Fruit fly (Drosophila melanogaster) whole organism, embryonic: Measurements from ENCODE around the gene Srpk79D.
A peak's percentile ranks its signal among the peaks of the same experiment; 100 is the strongest.

Experiments
- BEAF-32 ChIP-seq: fragments of 200-800 bp; sonication (Bioruptor generic); optimal IDR thresholded peaks from 3 replicates; lab custom pipeline; 2017; ENCODE audit warnings: missing biosample characterization, missing genetic modification characterization, mild to moderate bottlenecking, moderate library complexity, missing genetic modification reagents
- CG12155 ChIP-seq: fragments of 200-800 bp; sonication (Bioruptor generic); optimal IDR thresholded peaks from 3 replicates; lab custom pipeline; 2016; ENCODE audit warnings: missing biosample characterization, missing genetic modification characterization
- CG12219 ChIP-seq: fragments of 200-800 bp; sonication (Bioruptor generic); optimal IDR thresholded peaks from 3 replicates; lab custom pipeline; 2018; ENCODE audit warnings: missing biosample characterization, mild to moderate bottlenecking, missing genetic modification characterization
- CG12744 ChIP-seq: fragments of 200-800 bp; sonication (Bioruptor generic); optimal IDR thresholded peaks from 2 replicates; lab custom pipeline; 2016; ENCODE audit warnings: missing biosample characterization, missing genetic modification characterization
- CG13624 ChIP-seq: fragments of 200-800 bp; sonication (Bioruptor generic); optimal IDR thresholded peaks from 2 replicates; lab custom pipeline; 2016; ENCODE audit warnings: missing biosample characterization, missing genetic modification characterization
- CG17612 ChIP-seq: fragments of 200-800 bp; sonication (Bioruptor generic); IDR thresholded peaks from 2 replicates; pipeline ENCODE4 v1.3.6; 2022; ENCODE audit warnings: missing biosample characterization, missing genetic modification characterization
- CG1832 ChIP-seq: fragments of 200-800 bp; sonication (Bioruptor generic); optimal IDR thresholded peaks from 2 replicates; lab custom pipeline; 2017; ENCODE audit warnings: missing biosample characterization, mild to moderate bottlenecking, missing genetic modification characterization, inconsistent platforms
- CG31365 ChIP-seq: fragments of 200-800 bp; sonication (Bioruptor generic); optimal IDR thresholded peaks from 2 replicates; lab custom pipeline; 2018; ENCODE audit warnings: missing biosample characterization, mild to moderate bottlenecking, missing genetic modification characterization
- CG31388 ChIP-seq: fragments of 200-800 bp; sonication (Bioruptor generic); optimal IDR thresholded peaks from 2 replicates; lab custom pipeline; 2016; ENCODE audit warnings: missing biosample characterization, missing genetic modification characterization
- CG4424 ChIP-seq: fragments of 200-800 bp; sonication (Bioruptor generic); optimal IDR thresholded peaks from 3 replicates; lab custom pipeline; 2016; ENCODE audit warnings: missing biosample characterization, missing genetic modification characterization
- CG4617 ChIP-seq: fragments of 200-800 bp; sonication (Bioruptor generic); optimal IDR thresholded peaks from 3 replicates; lab custom pipeline; 2016; ENCODE audit warnings: missing biosample characterization, missing genetic modification characterization, borderline replicate concordance
- CG6765 ChIP-seq: fragments of 200-800 bp; sonication (Bioruptor generic); optimal IDR thresholded peaks from 3 replicates; lab custom pipeline; 2017; ENCODE audit warnings: missing biosample characterization, mild to moderate bottlenecking, missing genetic modification characterization
- CG6813 ChIP-seq: fragments of 200-800 bp; sonication (Bioruptor generic); optimal IDR thresholded peaks from 2 replicates; lab custom pipeline; 2017; ENCODE audit warnings: missing biosample characterization, missing genetic modification characterization, mild to moderate bottlenecking, moderate library complexity, missing genetic modification reagents
- CG6854 ChIP-seq: fragments of 200-800 bp; sonication (Bioruptor generic); optimal IDR thresholded peaks from 3 replicates; lab custom pipeline; 2017; ENCODE audit warnings: missing biosample characterization, mild to moderate bottlenecking, missing genetic modification characterization
- CG7357 ChIP-seq: fragments of 200-800 bp; sonication (Bioruptor generic); IDR thresholded peaks from 3 replicates; pipeline ENCODE4 v1.3.6; 2022; ENCODE audit warnings: missing biosample characterization, missing genetic modification characterization
- D ChIP-seq, 2 experiments: fragments of 200-800 bp in 1 of 2; fragments of >200 bp in 1 of 2; sonication (Bioruptor generic) in 1 of 2; optimal IDR thresholded peaks; 2 replicates in 1 of 2; 3 replicates in 1 of 2; lab custom pipeline; 2017; ENCODE audit warnings: mild to moderate bottlenecking in 1 of 2, missing biosample characterization in 1 of 2, missing genetic modification characterization in 1 of 2, missing genetic modification reagents in 1 of 2
- Dek ChIP-seq: fragments of 200-800 bp; sonication (Bioruptor generic); optimal IDR thresholded peaks from 3 replicates; lab custom pipeline; 2019; ENCODE audit warnings: missing biosample characterization, mild to moderate bottlenecking, missing genetic modification characterization, moderate library complexity
- Dll ChIP-seq: fragments of 200-800 bp; sonication (Bioruptor generic); IDR thresholded peaks from 4 replicates; pipeline ENCODE4 v1.3.6; 2022; ENCODE audit warnings: missing biosample characterization, missing genetic modification characterization; ENCODE audit not compliant: partially characterized antibody
- Dp ChIP-seq: fragments of 200-800 bp; sonication (Bioruptor generic); optimal IDR thresholded peaks from 2 replicates; lab custom pipeline; 2018; ENCODE audit warnings: missing biosample characterization, mild to moderate bottlenecking, missing genetic modification characterization, moderate library complexity
- Eip74EF ChIP-seq, 2 experiments: fragments of 200-800 bp in 1 of 2; fragments of >200 bp in 1 of 2; sonication (Bioruptor generic) in 1 of 2; optimal IDR thresholded peaks; 2 replicates each; lab custom pipeline; 2017 to 2019; ENCODE audit warnings: missing biosample characterization in 2 of 2, missing genetic modification characterization in 2 of 2, mild to moderate bottlenecking in 1 of 2, moderate library complexity in 1 of 2
- Elba2 ChIP-seq: fragments of 200-800 bp; sonication (Bioruptor generic); optimal IDR thresholded peaks from 3 replicates; lab custom pipeline; 2016; ENCODE audit warnings: missing biosample characterization, missing genetic modification characterization
- Mes4 ChIP-seq: fragments of 200-800 bp; sonication (Bioruptor generic); optimal IDR thresholded peaks from 2 replicates; lab custom pipeline; 2016; ENCODE audit warnings: missing biosample characterization, missing genetic modification characterization
- NC2α ChIP-seq: fragments of 200-800 bp; sonication (Bioruptor generic); optimal IDR thresholded peaks from 2 replicates; lab custom pipeline; 2016; ENCODE audit warnings: missing biosample characterization, missing genetic modification characterization
- Nf-YA ChIP-seq: fragments of 200-800 bp; sonication (Bioruptor generic); IDR thresholded peaks from 2 replicates; pipeline ENCODE4 v1.3.6; 2022; ENCODE audit warnings: missing biosample characterization, missing genetic modification characterization
- Xrp1 ChIP-seq: fragments of 200-800 bp; sonication (Bioruptor generic); IDR thresholded peaks from 2 replicates; pipeline ENCODE4 v1.3.6; 2022; ENCODE audit warnings: missing biosample characterization, missing genetic modification characterization
- az2 ChIP-seq: fragments of 200-800 bp; sonication (Bioruptor generic); optimal IDR thresholded peaks from 3 replicates; lab custom pipeline; 2016; ENCODE audit warnings: missing biosample characterization, missing genetic modification characterization
- bowl ChIP-seq: fragments of 200-800 bp; sonication (Bioruptor generic); IDR thresholded peaks from 2 replicates; pipeline ENCODE4 v1.3.6; 2022; ENCODE audit warnings: missing biosample characterization, missing genetic modification characterization
- chm ChIP-seq: fragments of 200-800 bp; sonication (Bioruptor generic); IDR thresholded peaks from 2 replicates; pipeline ENCODE4 v1.3.6; 2022; ENCODE audit warnings: missing biosample characterization, missing genetic modification characterization
- cwo ChIP-seq: fragments of 200-800 bp; sonication (Bioruptor generic); optimal IDR thresholded peaks from 3 replicates; lab custom pipeline; 2017; ENCODE audit warnings: missing biosample characterization, missing genetic modification characterization, mild to moderate bottlenecking, moderate library complexity, missing genetic modification reagents
- dimm ChIP-seq: fragments of 200-800 bp; sonication (Bioruptor generic); IDR thresholded peaks from 2 replicates; pipeline ENCODE4 v1.3.6; 2022; ENCODE audit warnings: missing biosample characterization, missing genetic modification characterization
- dmrt11E ChIP-seq: fragments of 200-800 bp; sonication (Bioruptor generic); optimal IDR thresholded peaks from 3 replicates; lab custom pipeline; 2018; ENCODE audit warnings: missing biosample characterization, mild to moderate bottlenecking, missing genetic modification characterization, moderate library complexity
- gce ChIP-seq: fragments of 200-800 bp; sonication (Bioruptor generic); IDR thresholded peaks from 3 replicates; pipeline ENCODE4 v1.3.6; 2022; ENCODE audit warnings: missing biosample characterization, missing genetic modification characterization
- her ChIP-seq: fragments of 200-800 bp; sonication (Bioruptor generic); optimal IDR thresholded peaks from 2 replicates; lab custom pipeline; 2016; ENCODE audit warnings: missing biosample characterization, missing genetic modification characterization
- inv ChIP-seq: fragments of 200-800 bp; sonication (Bioruptor generic); IDR thresholded peaks from 2 replicates; pipeline ENCODE4 v1.3.6; 2022; ENCODE audit warnings: missing biosample characterization, missing genetic modification characterization; ENCODE audit not compliant: partially characterized antibody
- jumu ChIP-seq: fragments of 200-800 bp; sonication (Bioruptor generic); optimal IDR thresholded peaks from 3 replicates; lab custom pipeline; 2016; ENCODE audit warnings: missing biosample characterization, missing genetic modification characterization
- lmd ChIP-seq: fragments of 200-800 bp; sonication (Bioruptor generic); IDR thresholded peaks from 2 replicates; pipeline ENCODE4 v1.3.6; 2022; ENCODE audit warnings: missing biosample characterization, missing genetic modification characterization
- onecut ChIP-seq: fragments of 200-800 bp; sonication (Bioruptor generic); IDR thresholded peaks from 2 replicates; pipeline ENCODE4 v1.3.6; 2022; ENCODE audit warnings: missing biosample characterization, missing genetic modification characterization
- pan ChIP-seq, 4 experiments: fragments of >200 bp in 3 of 4; fragments of 200-800 bp in 1 of 4; sonication (Bioruptor generic) in 1 of 4; optimal IDR thresholded peaks in 3 of 4; IDR thresholded peaks in 1 of 4; 2 replicates each; pipeline versions ENCODE4 v1.3.6 to Lab custom; 2017 to 2022; ENCODE audit warnings: missing biosample characterization in 2 of 4, missing genetic modification characterization in 2 of 4, mixed read lengths in 1 of 4
- pros ChIP-seq: fragments of 200-800 bp; sonication (Bioruptor generic); optimal IDR thresholded peaks from 3 replicates; lab custom pipeline; 2019; ENCODE audit warnings: missing biosample characterization, mild to moderate bottlenecking, missing genetic modification characterization, moderate library complexity
- sens ChIP-seq: fragments of 200-800 bp; sonication (Bioruptor generic); peaks from one replicate; lab custom pipeline; 2016; ENCODE audit warnings: missing biosample characterization, missing genetic modification characterization
- stc ChIP-seq: fragments of 200-800 bp; sonication (Bioruptor generic); IDR thresholded peaks from 2 replicates; pipeline ENCODE4 v1.3.6; 2022; ENCODE audit warnings: missing biosample characterization, missing genetic modification characterization
- stwl ChIP-seq: fragments of 200-800 bp; sonication (Bioruptor generic); optimal IDR thresholded peaks from 3 replicates; lab custom pipeline; 2018; ENCODE audit warnings: missing biosample characterization, mild to moderate bottlenecking, missing genetic modification characterization, moderate library complexity
- tgo ChIP-seq: fragments of 200-800 bp; sonication (Bioruptor generic); IDR thresholded peaks from 3 replicates; pipeline ENCODE4 v1.3.6; 2022; ENCODE audit warnings: missing biosample characterization, missing genetic modification characterization
- tio ChIP-seq: fragments of 200-800 bp; sonication (Bioruptor generic); optimal IDR thresholded peaks from 2 replicates; lab custom pipeline; 2017; ENCODE audit warnings: missing biosample characterization, missing genetic modification characterization, inconsistent platforms
- toy ChIP-seq: fragments of 200-800 bp; sonication (Bioruptor generic); IDR thresholded peaks from 2 replicates; pipeline ENCODE4 v1.3.6; 2022; ENCODE audit warnings: missing biosample characterization, missing genetic modification characterization
- unc-4 ChIP-seq: fragments of 200-800 bp; sonication (Bioruptor generic); IDR thresholded peaks from 2 replicates; pipeline ENCODE4 v1.3.6; 2022; ENCODE audit warnings: missing biosample characterization, missing genetic modification characterization; ENCODE audit not compliant: partially characterized antibody
- usp ChIP-seq: fragments of >200 bp; optimal IDR thresholded peaks from 2 replicates; lab custom pipeline; 2017; ENCODE audit warnings: missing biosample characterization, missing genetic modification characterization
- vfl ChIP-seq: fragments of 200-800 bp; sonication (Bioruptor generic); optimal IDR thresholded peaks from 2 replicates; lab custom pipeline; 2016; ENCODE audit warnings: missing biosample characterization, missing genetic modification characterization

Gene Srpk79D

dm6 chr3L:22266535-22266934, 7.2 kb upstream of the Srpk79D start, which contains the start of gene CG11523 (continued):
- TF ChIP-seq CG17612 (GFP tag; lab: Robert Waterston, UW) (no peak), inv (GFP tag; lab: Robert Waterston, UW) (no peak), CG4617 (peak; percentile 33), toy (GFP tag; lab: Robert Waterston, UW) (no peak), Nf-YA (no peak), CG1832 (GFP tag; lab: Kevin White, UChicago) (no peak), az2 (GFP tag; lab: Kevin White, UChicago) (no peak), Eip74EF (GFP tag; optimal IDR thresholded peaks at IDR 0.05; lab: Kevin White, UChicago) (no peak), pros (no peak), CG4424 (GFP tag; lab: Kevin White, UChicago) (no peak), CG6765 (GFP tag; lab: Kevin White, UChicago) (no peak), NC2α (GFP tag; lab: Kevin White, UChicago) (no peak), CG12744 (GFP tag; lab: Kevin White, UChicago) (no peak), CG6813 (GFP tag; lab: Kevin White, UChicago) (no peak), Dek (tag; lab: Kevin White, UChicago) (no peak), BEAF-32 (peak; percentile 57), usp (no peak), Dll (GFP tag; lab: Robert Waterston, UW) (peak; percentile 40; the same call in 2 of the 4 replicates)

dm6 chr3L:22267248-22267957, 6.4 kb upstream of the Srpk79D start, which contains the start of gene Csp:
Csp (plus strand) TSS chr3L:22267382.
- TF ChIP-seq jumu (GFP tag; lab: Kevin White, UChicago): no peak
- peak; percentile 25 for TF ChIP-seq CG12219 (GFP tag; lab: Kevin White, UChicago)
- no peak for TF ChIP-seq pan (optimal IDR thresholded peaks at IDR 0.05; lab: Kevin White, UChicago)
- TF ChIP-seq pan (GFP tag; optimal IDR thresholded peaks at IDR 0.05 in 1 of 2, IDR thresholded peaks at IDR 0.05 in 1 of 2): no peak
- TF ChIP-seq tgo: 0 out of 3 replicates have a peak, but pooled peaks have one; percentile 25
- TF ChIP-seq Xrp1 (GFP tag; lab: Robert Waterston, UW): no peak
- TF ChIP-seq her (GFP tag; lab: Kevin White, UChicago): peak; percentile 25
- no peak for TF ChIP-seq gce (GFP tag; lab: Robert Waterston, UW)
- TF ChIP-seq Mes4 (GFP tag; lab: Kevin White, UChicago): peak; percentile 37
- no peak for TF ChIP-seq stc
- peak; percentile 56 for TF ChIP-seq unc-4 (GFP tag; lab: Robert Waterston, UW)
- peak; percentile 62 for TF ChIP-seq stwl
- TF ChIP-seq CG6854: no peak
- no peak for TF ChIP-seq Elba2
- no peak for TF ChIP-seq D (optimal IDR thresholded peaks at IDR 0.05; lab: Kevin White, UChicago)
- no peak for TF ChIP-seq D (GFP tag; optimal IDR thresholded peaks at IDR 0.05; lab: Kevin White, UChicago)
- no peak for TF ChIP-seq bowl
- TF ChIP-seq dmrt11E (tag; lab: Kevin White, UChicago): no peak
- no peak for TF ChIP-seq tio (GFP tag; lab: Kevin White, UChicago)
- TF ChIP-seq Dek (tag; lab: Kevin White, UChicago): no peak
- no peak for TF ChIP-seq lmd (GFP tag; lab: Robert Waterston, UW)
- no peak for TF ChIP-seq CG31388 (GFP tag; lab: Kevin White, UChicago)
- TF ChIP-seq CG31365 (tag; lab: Kevin White, UChicago): no peak
- no peak for TF ChIP-seq Dp (GFP tag; lab: Kevin White, UChicago)
- no peak for TF ChIP-seq chm (GFP tag; lab: Robert Waterston, UW)
- TF ChIP-seq CG12155: peak; percentile 16
- TF ChIP-seq onecut (GFP tag; lab: Robert Waterston, UW): peak; percentile 99
- TF ChIP-seq CG7357 (GFP tag; lab: Robert Waterston, UW): no peak
- TF ChIP-seq CG13624: peak; percentile 5
- TF ChIP-seq vfl (GFP tag; lab: Kevin White, UChicago): no peak
- TF ChIP-seq dimm (GFP tag; lab: Robert Waterston, UW): no peak
- no peak for TF ChIP-seq cwo (GFP tag; lab: Kevin White, UChicago)
- TF ChIP-seq sens (GFP tag; lab: Kevin White, UChicago): peak; percentile 76
- no peak for TF ChIP-seq Nf-YA
